Fruit fly (Drosophila melanogaster) whole organism, prepupa: Measurements from ENCODE around the gene ova.
A peak's percentile ranks its signal among the peaks of the same experiment; 100 is the strongest.

ENCODE experiments used
- Blimp-1 ChIP-seq: fragments of 200-800 bp; sonication (Bioruptor generic); optimal IDR thresholded peaks from 3 replicates; lab custom pipeline; 2017; ENCODE audit warnings: missing biosample characterization, missing genetic modification characterization, mild to moderate bottlenecking, moderate library complexity, missing genetic modification reagents
- CG10669 ChIP-seq: fragments of 200-800 bp; sonication (Bioruptor generic); optimal IDR thresholded peaks from 3 replicates; lab custom pipeline; 2018; ENCODE audit warnings: missing biosample characterization, mild to moderate bottlenecking, missing genetic modification characterization, moderate library complexity
- CG11294 ChIP-seq: fragments of 200-800 bp; sonication (Bioruptor generic); IDR thresholded peaks from 2 replicates; pipeline ENCODE4 v1.3.6; 2022; ENCODE audit warnings: missing biosample characterization, missing genetic modification characterization
- CG11762 ChIP-seq: fragments of 200-800 bp; sonication (Bioruptor generic); optimal IDR thresholded peaks from 3 replicates; lab custom pipeline; 2016; ENCODE audit warnings: missing biosample characterization, missing genetic modification characterization; ENCODE audit not compliant: insufficient read depth
- CG11902 ChIP-seq: fragments of 200-800 bp; sonication (Bioruptor generic); optimal IDR thresholded peaks from 3 replicates; lab custom pipeline; 2016; ENCODE audit warnings: missing biosample characterization, missing genetic modification characterization
- CG1621 ChIP-seq: fragments of 200-800 bp; sonication (Bioruptor generic); optimal IDR thresholded peaks from 3 replicates; lab custom pipeline; 2018; ENCODE audit warnings: missing biosample characterization, mild to moderate bottlenecking, missing genetic modification characterization
- CG16779 ChIP-seq: fragments of 200-800 bp; sonication (Bioruptor generic); optimal IDR thresholded peaks from 3 replicates; lab custom pipeline; 2017; ENCODE audit warnings: missing biosample characterization, mild to moderate bottlenecking, missing genetic modification characterization
- CG31627 ChIP-seq: fragments of 200-800 bp; sonication (Bioruptor generic); optimal IDR thresholded peaks from 3 replicates; lab custom pipeline; 2016; ENCODE audit warnings: missing biosample characterization, missing genetic modification characterization
- CG32006 ChIP-seq: fragments of 200-800 bp; sonication (Bioruptor generic); optimal IDR thresholded peaks from 3 replicates; lab custom pipeline; 2017; ENCODE audit warnings: missing biosample characterization, mild to moderate bottlenecking, missing genetic modification characterization
- CG4318 ChIP-seq: fragments of 200-800 bp; sonication (Bioruptor generic); optimal IDR thresholded peaks from 3 replicates; lab custom pipeline; 2017; ENCODE audit warnings: missing biosample characterization, mild to moderate bottlenecking, missing genetic modification characterization
- CG6163 ChIP-seq: fragments of 200-800 bp; sonication (Bioruptor generic); IDR thresholded peaks from 3 replicates; pipeline ENCODE4 v1.3.6; 2022; ENCODE audit warnings: missing biosample characterization, missing genetic modification characterization
- CG6276 ChIP-seq: fragments of 200-800 bp; sonication (Bioruptor generic); optimal IDR thresholded peaks from 2 replicates; lab custom pipeline; 2017; ENCODE audit warnings: missing biosample characterization, mild to moderate bottlenecking, missing genetic modification characterization
- CG6792 ChIP-seq: fragments of 200-800 bp; sonication (Bioruptor generic); optimal IDR thresholded peaks from 3 replicates; lab custom pipeline; 2016; ENCODE audit warnings: missing biosample characterization, missing genetic modification characterization
- CG6808 ChIP-seq: fragments of 200-800 bp; sonication (Bioruptor generic); optimal IDR thresholded peaks from 3 replicates; lab custom pipeline; 2017; ENCODE audit warnings: missing biosample characterization, missing genetic modification characterization, mild to moderate bottlenecking, moderate library complexity, missing genetic modification reagents
- CG6854 ChIP-seq: fragments of 200-800 bp; sonication (Bioruptor generic); optimal IDR thresholded peaks from 2 replicates; lab custom pipeline; 2017; ENCODE audit warnings: missing biosample characterization, mild to moderate bottlenecking, missing genetic modification characterization
- CG7368 ChIP-seq: fragments of 200-800 bp; sonication (Bioruptor generic); optimal IDR thresholded peaks from 3 replicates; lab custom pipeline; 2016; ENCODE audit warnings: missing biosample characterization, missing genetic modification characterization
- CG8119 ChIP-seq: fragments of 200-800 bp; sonication (Bioruptor generic); IDR thresholded peaks from 3 replicates; pipeline ENCODE4 v1.3.6; 2022; ENCODE audit warnings: missing biosample characterization, missing genetic modification characterization
- CG8632 ChIP-seq: fragments of 200-800 bp; sonication (Bioruptor generic); optimal IDR thresholded peaks from 3 replicates; lab custom pipeline; 2016; ENCODE audit warnings: missing biosample characterization, missing genetic modification characterization
- Eip75B ChIP-seq: fragments of 200-800 bp; sonication (Bioruptor generic); optimal IDR thresholded peaks from 3 replicates; lab custom pipeline; 2016; ENCODE audit warnings: missing biosample characterization, missing genetic modification characterization
- Eip93F ChIP-seq: fragments of 200-800 bp; sonication (Bioruptor generic); optimal IDR thresholded peaks from 2 replicates; lab custom pipeline; 2016; ENCODE audit warnings: missing biosample characterization, mild to moderate bottlenecking, missing genetic modification characterization
- Ets21C ChIP-seq: fragments of 200-800 bp; sonication (Bioruptor generic); optimal IDR thresholded peaks from 3 replicates; lab custom pipeline; 2016; ENCODE audit warnings: missing biosample characterization, missing genetic modification characterization
- Ets96B ChIP-seq: fragments of 200-800 bp; optimal IDR thresholded peaks from 2 replicates; lab custom pipeline; 2019; ENCODE audit warnings: missing biosample characterization, mild to moderate bottlenecking, missing genetic modification characterization, moderate library complexity
- Gug ChIP-seq: fragments of 200-800 bp; sonication (Bioruptor generic); IDR thresholded peaks from 2 replicates; pipeline ENCODE4 v1.3.6; 2022; ENCODE audit warnings: missing biosample characterization, missing genetic modification characterization
- Hr38 ChIP-seq: sonication (Bioruptor generic); optimal IDR thresholded peaks from 2 replicates; lab custom pipeline; 2016; ENCODE audit warnings: missing biosample characterization, missing genetic modification characterization
- Hr39 ChIP-seq: fragments of 200-800 bp; sonication (Bioruptor generic); optimal IDR thresholded peaks from 2 replicates; lab custom pipeline; 2016; ENCODE audit warnings: missing biosample characterization, missing genetic modification characterization
- Hr4 ChIP-seq: fragments of 200-800 bp; sonication (Bioruptor generic); optimal IDR thresholded peaks from 3 replicates; lab custom pipeline; 2016; ENCODE audit warnings: missing biosample characterization, missing genetic modification characterization
- Met ChIP-seq: fragments of 200-800 bp; sonication (Bioruptor generic); optimal IDR thresholded peaks from 3 replicates; lab custom pipeline; 2016; ENCODE audit warnings: missing biosample characterization, missing genetic modification characterization
- OdsH ChIP-seq: fragments of 200-800 bp; sonication (Bioruptor generic); optimal IDR thresholded peaks from 3 replicates; lab custom pipeline; 2016; ENCODE audit warnings: missing biosample characterization, missing genetic modification characterization
- Smox ChIP-seq: fragments of 200-800 bp; sonication (Bioruptor generic); optimal IDR thresholded peaks from 3 replicates; lab custom pipeline; 2016; ENCODE audit warnings: missing biosample characterization, missing genetic modification characterization
- Sox102F ChIP-seq: fragments of 200-800 bp; sonication (Bioruptor generic); optimal IDR thresholded peaks from 2 replicates; lab custom pipeline; 2016; ENCODE audit warnings: missing biosample characterization, mild to moderate bottlenecking, missing genetic modification characterization
- Sox14 ChIP-seq: fragments of 200-800 bp; sonication (Bioruptor generic); optimal IDR thresholded peaks from 3 replicates; lab custom pipeline; 2016; ENCODE audit warnings: missing biosample characterization, missing genetic modification characterization
- Sox15 ChIP-seq: fragments of 200-800 bp; sonication (Bioruptor generic); optimal IDR thresholded peaks from 3 replicates; lab custom pipeline; 2016; ENCODE audit warnings: missing biosample characterization, missing genetic modification characterization
- achi ChIP-seq: fragments of 200-800 bp; sonication (Bioruptor generic); optimal IDR thresholded peaks from 3 replicates; lab custom pipeline; 2016; ENCODE audit warnings: missing biosample characterization, missing genetic modification characterization
- acj6 ChIP-seq: fragments of 200-800 bp; sonication (Bioruptor generic); optimal IDR thresholded peaks from 3 replicates; lab custom pipeline; 2016; ENCODE audit warnings: missing biosample characterization, missing genetic modification characterization
- cyc ChIP-seq: fragments of 200-800 bp; sonication (Bioruptor generic); optimal IDR thresholded peaks from 3 replicates; lab custom pipeline; 2016; ENCODE audit warnings: missing biosample characterization, missing genetic modification characterization
- dac ChIP-seq: fragments of 200-800 bp; sonication (Bioruptor generic); optimal IDR thresholded peaks from 2 replicates; lab custom pipeline; 2017; ENCODE audit warnings: missing biosample characterization, mild to moderate bottlenecking, missing genetic modification characterization
- dsx ChIP-seq: fragments of 200-800 bp; optimal IDR thresholded peaks from 3 replicates; lab custom pipeline; 2019; ENCODE audit warnings: missing biosample characterization, mild to moderate bottlenecking, missing genetic modification characterization, moderate library complexity; ENCODE audit not compliant: poor library complexity, severe bottlenecking
- eg ChIP-seq: fragments of 200-800 bp; sonication (Bioruptor generic); IDR thresholded peaks from 3 replicates; pipeline ENCODE4 v1.3.6; 2022; ENCODE audit warnings: missing biosample characterization, missing genetic modification characterization
- esn ChIP-seq: fragments of 200-800 bp; sonication (Bioruptor generic); optimal IDR thresholded peaks from 2 replicates; lab custom pipeline; 2016; ENCODE audit warnings: missing biosample characterization, mild to moderate bottlenecking, missing genetic modification characterization, moderate library complexity
- fd85E ChIP-seq: fragments of 200-800 bp; sonication (Bioruptor generic); optimal IDR thresholded peaks from 3 replicates; lab custom pipeline; 2016; ENCODE audit warnings: missing biosample characterization, missing genetic modification characterization
- fkh ChIP-seq: fragments of 200-800 bp; sonication (Bioruptor generic); optimal IDR thresholded peaks from 3 replicates; lab custom pipeline; 2017; ENCODE audit warnings: missing biosample characterization, mild to moderate bottlenecking, missing genetic modification characterization, moderate library complexity
- lz ChIP-seq: fragments of 200-800 bp; sonication (Bioruptor generic); optimal IDR thresholded peaks from 3 replicates; lab custom pipeline; 2016; ENCODE audit warnings: missing biosample characterization, missing genetic modification characterization
- net ChIP-seq: fragments of 200-800 bp; sonication (Bioruptor generic); optimal IDR thresholded peaks from 3 replicates; lab custom pipeline; 2016; ENCODE audit warnings: missing biosample characterization, missing genetic modification characterization
- pdm3 ChIP-seq: fragments of 200-800 bp; sonication (Bioruptor generic); optimal IDR thresholded peaks from 3 replicates; lab custom pipeline; 2016; ENCODE audit warnings: missing biosample characterization, missing genetic modification characterization
- salr ChIP-seq, 2 experiments: fragments of 200-800 bp; sonication (Bioruptor generic); optimal IDR thresholded peaks; 3 replicates each; lab custom pipeline; 2016 to 2018; ENCODE audit warnings: missing biosample characterization in 2 of 2, missing genetic modification characterization in 2 of 2, mild to moderate bottlenecking in 1 of 2
- spab ChIP-seq: fragments of 200-800 bp; sonication (Bioruptor generic); optimal IDR thresholded peaks from 2 replicates; lab custom pipeline; 2017; ENCODE audit warnings: missing biosample characterization, mild to moderate bottlenecking, missing genetic modification characterization, missing genetic modification reagents
- ss ChIP-seq, 2 experiments: fragments of 200-800 bp; sonication (Bioruptor generic); optimal IDR thresholded peaks; 2 replicates in 1 of 2; 3 replicates in 1 of 2; lab custom pipeline; 2017 to 2018; ENCODE audit warnings: mild to moderate bottlenecking in 2 of 2, missing biosample characterization in 2 of 2, missing genetic modification characterization in 2 of 2, moderate library complexity in 1 of 2
- svp ChIP-seq: fragments of 200-800 bp; sonication (Bioruptor generic); peaks from one replicate; lab custom pipeline; 2016; ENCODE audit warnings: missing biosample characterization, missing genetic modification characterization
- topi ChIP-seq: fragments of 200-800 bp; sonication (Bioruptor generic); optimal IDR thresholded peaks from 3 replicates; lab custom pipeline; 2016; ENCODE audit warnings: missing biosample characterization, missing genetic modification characterization
- vri ChIP-seq: fragments of 200-800 bp; sonication (Bioruptor generic); optimal IDR thresholded peaks from 3 replicates; lab custom pipeline; 2016; ENCODE audit warnings: missing biosample characterization, mild to moderate bottlenecking, missing genetic modification characterization

Gene ova

DNA sequence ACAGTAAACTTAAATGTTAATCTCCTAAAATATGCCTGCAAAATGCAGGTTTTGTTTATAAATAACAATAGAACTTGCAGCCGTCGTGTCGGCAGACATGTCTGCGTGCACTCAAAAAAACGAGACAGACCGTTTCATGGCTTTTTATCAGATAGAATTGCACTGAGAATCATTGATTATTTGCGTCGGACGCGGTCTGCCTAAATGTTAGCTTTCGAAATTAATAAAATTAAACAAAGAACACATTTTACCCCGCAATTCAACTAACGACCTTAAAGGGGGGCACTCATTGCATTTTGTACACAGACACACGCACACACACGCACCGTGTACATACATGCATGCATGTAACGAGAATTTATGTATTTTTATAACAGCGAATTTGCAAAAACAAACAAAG, 45.4 kb upstream of the ova start (continued):
- TF ChIP-seq Eip75B (GFP tag; lab: Kevin White, UChicago) (peak; percentile 66), Hr38 (peak; percentile 10), Sox15 (no peak), esn (peak; percentile 74), dsx (no peak), CG8119 (no peak; the same call in 1 of the 3 replicates), net (GFP tag; lab: Kevin White, UChicago) (no peak), CG16779 (tag; lab: Kevin White, UChicago) (no peak), CG4318 (GFP tag; lab: Kevin White, UChicago) (no peak), CG11902 (peak; percentile 3), achi (GFP tag; lab: Kevin White, UChicago) (peak; percentile 58), CG6792 (GFP tag; lab: Kevin White, UChicago) (peak; percentile 27), CG10669 (GFP tag; lab: Kevin White, UChicago) (peak; percentile 8), dac (GFP tag; lab: Kevin White, UChicago) (peak; percentile 37), CG11762 (no peak), fkh (no peak), CG6808 (GFP tag; lab: Kevin White, UChicago) (no peak), pdm3 (no peak), Ets21C (GFP tag; lab: Kevin White, UChicago) (peak; percentile 21), fd85E (GFP tag; lab: Kevin White, UChicago) (no peak), acj6 (GFP tag; lab: Kevin White, UChicago) (peak; percentile 31), Sox102F (GFP tag; lab: Kevin White, UChicago) (no peak), ss (GFP tag; optimal IDR thresholded peaks at IDR 0.05; lab: Kevin White, UChicago) (no peak), svp (GFP tag; lab: Kevin White, UChicago) (no peak), vri (GFP tag; lab: Kevin White, UChicago) (peak; percentile 51), Met (GFP tag; lab: Kevin White, UChicago) (no peak), CG32006 (GFP tag; lab: Kevin White, UChicago) (no peak), Sox14 (peak; percentile 85), Ets96B (tag; lab: Kevin White, UChicago) (no peak), OdsH (GFP tag; lab: Kevin White, UChicago) (peak; percentile 63), CG1621 (tag; lab: Kevin White, UChicago) (no peak), Hr4 (GFP tag; lab: Kevin White, UChicago) (peak; percentile 42), lz (GFP tag; lab: Kevin White, UChicago) (peak; percentile 59), CG8632 (peak; percentile 22), Smox (GFP tag; lab: Kevin White, UChicago) (no peak), Blimp-1 (no peak)

DNA sequence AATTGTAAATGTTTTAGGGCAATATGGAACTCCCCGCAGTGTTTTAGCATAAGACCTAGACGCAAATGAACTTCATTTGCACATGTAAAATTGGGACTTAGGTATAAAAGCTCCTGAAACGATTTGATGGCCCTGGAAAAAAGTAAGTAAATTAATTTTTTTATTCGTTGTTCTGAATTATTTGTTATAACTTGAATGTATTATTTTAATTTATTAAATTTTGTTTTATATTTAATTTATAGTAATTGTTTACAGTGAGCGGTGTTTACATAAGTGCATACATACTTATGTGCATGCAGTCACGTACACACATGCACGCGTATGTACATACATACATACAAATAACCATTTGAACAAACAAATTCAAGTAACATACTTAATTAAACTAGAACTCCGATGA, 44.9 kb upstream of the ova start:
- TF ChIP-seq Eip93F (GFP tag; lab: Kevin White, UChicago) (no peak), salr (GFP tag; optimal IDR thresholded peaks at IDR 0.05; lab: Kevin White, UChicago) (no peak), fkh (peak; percentile 21), net (GFP tag; lab: Kevin White, UChicago) (no peak), spab (GFP tag; lab: Kevin White, UChicago) (no peak), Ets21C (GFP tag; lab: Kevin White, UChicago) (no peak), Gug (GFP tag; lab: Robert Waterston, UW) (no peak; the same call in 1 of the 2 replicates), Met (GFP tag; lab: Kevin White, UChicago) (no peak), CG4318 (GFP tag; lab: Kevin White, UChicago) (no peak), eg (no peak; the same call in 2 of the 3 replicates), CG11294 (GFP tag; lab: Robert Waterston, UW) (peak; percentile 42; the same call in 1 of the 2 replicates), ss (GFP tag; optimal IDR thresholded peaks at IDR 0.05; lab: Kevin White, UChicago) (no peak), svp (GFP tag; lab: Kevin White, UChicago) (no peak), cyc (GFP tag; lab: Kevin White, UChicago) (no peak), Hr39 (GFP tag; lab: Kevin White, UChicago) (no peak), CG6854 (GFP tag; lab: Kevin White, UChicago) (peak; percentile 37), CG11762 (no peak), topi (GFP tag; lab: Kevin White, UChicago) (no peak), CG7368 (GFP tag; lab: Kevin White, UChicago) (no peak), Sox102F (GFP tag; lab: Kevin White, UChicago) (no peak), Hr4 (GFP tag; lab: Kevin White, UChicago) (no peak), CG31627 (GFP tag; lab: Kevin White, UChicago) (no peak), CG10669 (GFP tag; lab: Kevin White, UChicago) (no peak), CG6276 (no peak), Hr38 (no peak), dsx (no peak), CG6163 (GFP tag; lab: Robert Waterston, UW) (no peak), Blimp-1 (no peak)
